Worm (Caenorhabditis elegans): Measurements from ENCODE around the gene ccep-97.

ce11 chrV:4850446-4850845, 32.0 kb upstream of the ccep-97 start:
- TF ChIP-seq Y79H2A.3 (GFP tag; conservative IDR thresholded peaks at IDR 0.05), result no peak
- no peak for TF ChIP-seq lsy-27 (tag; optimal IDR thresholded peaks at IDR 0.05; ENCODE audit: borderline replicate concordance, insufficient read depth)
- no peak for TF ChIP-seq sptf-2 (GFP tag; optimal IDR thresholded peaks at IDR 0.05)
- TF ChIP-seq ceh-91 (GFP tag; IDR thresholded peaks at IDR 0.05), result no peak
- TF ChIP-seq F49E8.2 (tag; optimal IDR thresholded peaks at IDR 0.05; ENCODE audit: insufficient read depth), result no peak
- TF ChIP-seq F55B11.4 (tag; optimal IDR thresholded peaks at IDR 0.05; ENCODE audit: borderline replicate concordance, insufficient read depth), result no peak
- no peak for TF ChIP-seq Y95B8A.8 (GFP tag; IDR thresholded peaks at IDR 0.05)
- no peak for TF ChIP-seq nhr-179 (tag; optimal IDR thresholded peaks at IDR 0.05)
- TF ChIP-seq unc-62 (GFP tag; optimal IDR thresholded peaks at IDR 0.05), result no peak
- no peak for TF ChIP-seq zfh-2 (GFP tag; conservative IDR thresholded peaks at IDR 0.05)
- TF ChIP-seq lin-54 (GFP tag; optimal IDR thresholded peaks at IDR 0.05), result no peak
- TF ChIP-seq lin-35 (GFP tag; optimal IDR thresholded peaks at IDR 0.05), result no peak

All from whole organism, young adult.